Worm (Caenorhabditis elegans): ENCODE results near the gene C05D12.7.
A peak's percentile ranks its signal among the peaks of the same experiment; 100 is the strongest.

DNA sequence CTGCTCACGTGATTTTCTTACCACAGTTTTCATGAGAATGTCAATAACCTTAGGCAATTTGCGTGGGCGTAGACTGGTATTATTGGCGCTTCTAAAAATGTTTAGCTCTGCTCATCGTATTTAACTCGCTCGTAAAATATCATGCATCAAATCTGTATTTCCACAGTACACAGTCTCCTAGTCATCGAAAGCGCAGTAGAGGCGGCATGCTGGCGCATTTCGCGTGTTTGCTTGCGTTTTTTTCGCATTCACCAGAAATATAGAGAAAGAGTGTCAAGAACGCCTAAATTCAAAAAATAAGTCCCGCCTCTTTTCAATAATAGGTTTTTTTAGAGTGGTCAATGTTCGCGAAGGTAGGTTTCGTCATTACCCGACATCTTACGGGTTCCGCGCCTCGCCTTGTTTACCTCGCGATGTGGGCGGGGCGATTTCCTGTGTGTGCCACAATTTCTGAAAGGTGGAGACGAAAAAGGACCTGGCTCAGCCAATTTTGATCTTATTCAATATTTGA, 33.2 kb upstream of the C05D12.7 start:
- peak; percentile 10 for TF ChIP-seq W03F9.2 (tag; optimal IDR thresholded peaks at IDR 0.05)
- TF ChIP-seq him-1 (tag; optimal IDR thresholded peaks at IDR 0.05), result no peak
- no peak for TF ChIP-seq dao-5 (tag; optimal IDR thresholded peaks at IDR 0.05)

All from whole organism, L4/young adult.